Worm (Caenorhabditis elegans) whole organism, young adult: Measurements from ENCODE around the gene W08G11.3.

Experiments used
- B0336.3 ChIP-seq: fragments of 200-800 bp; sonication (Bioruptor generic); IDR thresholded peaks from 2 replicates; pipeline ENCODE4 v1.3.6; 2022; ENCODE audit warnings: missing genetic modification characterization, missing compliant biosample characterization
- C17E4.6 ChIP-seq: fragments of 200-800 bp; sonication (Bioruptor generic); IDR thresholded peaks from 2 replicates; pipeline ENCODE4 v1.3.6; 2022; ENCODE audit warnings: missing genetic modification reagents, missing genetic modification characterization, missing compliant biosample characterization
- D2030.7 ChIP-seq: fragments of 200-800 bp; sonication (Bioruptor generic); IDR thresholded peaks from 2 replicates; pipeline ENCODE4 v1.3.6; 2022; ENCODE audit warnings: missing genetic modification reagents, missing genetic modification characterization, missing compliant biosample characterization
- F37B4.10 ChIP-seq: fragments of 200-800 bp; sonication (Bioruptor generic); IDR thresholded peaks from 2 replicates; pipeline ENCODE4 v1.3.6; 2022; ENCODE audit warnings: missing genetic modification characterization, missing compliant biosample characterization
- F39B2.1 ChIP-seq: fragments of 200-800 bp; sonication (Bioruptor generic); IDR thresholded peaks from 2 replicates; pipeline ENCODE4 v1.3.6; 2022; ENCODE audit warnings: missing genetic modification reagents, missing genetic modification characterization, missing compliant biosample characterization
- F52B5.7 ChIP-seq: sonication (generic microtip); optimal IDR thresholded peaks from 2 replicates; lab custom pipeline; 2016; ENCODE audit warnings: mild to moderate bottlenecking, missing genetic modification characterization, missing compliant biosample characterization
- F55B11.4 ChIP-seq: sonication (generic microtip); optimal IDR thresholded peaks from 2 replicates; lab custom pipeline; 2016; ENCODE audit warnings: missing compliant biosample characterization, missing genetic modification characterization, borderline replicate concordance; ENCODE audit not compliant: insufficient read depth
- K11D2.4 ChIP-seq: fragments of 200-800 bp; sonication (Bioruptor generic); IDR thresholded peaks from 2 replicates; pipeline ENCODE4 v1.3.6; 2022; ENCODE audit warnings: missing genetic modification reagents, missing genetic modification characterization, missing compliant biosample characterization
- ZK185.1 ChIP-seq: sonication (generic microtip); optimal IDR thresholded peaks from 2 replicates; lab custom pipeline; 2016; ENCODE audit warnings: mild to moderate bottlenecking, missing genetic modification characterization, missing compliant biosample characterization; ENCODE audit not compliant: poor library complexity, severe bottlenecking
- aptf-2 ChIP-seq: fragments of 200-800 bp; sonication (Bioruptor generic); conservative IDR thresholded peaks from 2 replicates; pipeline ENCODE4 v1.3.6; 2022; ENCODE audit warnings: missing genetic modification reagents, missing genetic modification characterization, missing compliant biosample characterization
- attf-3 ChIP-seq: fragments of 200-800 bp; sonication (Bioruptor generic); conservative IDR thresholded peaks from 2 replicates; pipeline ENCODE4 v1.3.6; 2022; ENCODE audit warnings: missing genetic modification reagents, missing genetic modification characterization, missing compliant biosample characterization
- attf-5 ChIP-seq: fragments of 200-800 bp; sonication (Bioruptor generic); optimal IDR thresholded peaks from 2 replicates; lab custom pipeline; 2018; ENCODE audit warnings: mild to moderate bottlenecking, missing genetic modification characterization, missing compliant biosample characterization
- cebp-2 ChIP-seq: fragments of 200-800 bp; sonication (Bioruptor generic); IDR thresholded peaks from 2 replicates; pipeline ENCODE4 v1.3.6; 2022; ENCODE audit warnings: missing genetic modification characterization, missing compliant biosample characterization
- ceh-58 ChIP-seq: fragments of 200-800 bp; sonication (Bioruptor generic); IDR thresholded peaks from 2 replicates; pipeline ENCODE4 v1.3.6; 2022; ENCODE audit warnings: missing genetic modification characterization, missing compliant biosample characterization
- die-1 ChIP-seq: sonication (generic microtip); optimal IDR thresholded peaks from 2 replicates; lab custom pipeline; 2016; ENCODE audit warnings: missing genotype, mild to moderate bottlenecking, missing genetic modification characterization, missing compliant biosample characterization
- dox-1 ChIP-seq: fragments of 200-800 bp; sonication (Bioruptor generic); IDR thresholded peaks from 2 replicates; pipeline ENCODE4 v1.3.6; 2022; ENCODE audit warnings: missing genetic modification reagents, missing genetic modification characterization, missing compliant biosample characterization
- dpff-1 ChIP-seq: sonication (generic microtip); optimal IDR thresholded peaks from 2 replicates; lab custom pipeline; 2017; ENCODE audit warnings: mild to moderate bottlenecking, missing genetic modification characterization, missing compliant biosample characterization
- dpl-1 ChIP-seq: fragments of 150-350 bp; optimal IDR thresholded peaks from 2 replicates; lab custom pipeline; 2014; ENCODE audit warnings: missing biosample characterization, missing genetic modification reagents, missing genetic modification characterization
- efl-1 ChIP-seq: fragments of 150-350 bp; optimal IDR thresholded peaks from 2 replicates; lab custom pipeline; 2014; ENCODE audit warnings: missing biosample characterization, missing genetic modification reagents, missing genetic modification characterization
- egl-18 ChIP-seq: fragments of 200-800 bp; sonication (Bioruptor generic); IDR thresholded peaks from 2 replicates; pipeline ENCODE4 v1.3.6; 2022; ENCODE audit warnings: missing genetic modification reagents, missing genetic modification characterization, missing compliant biosample characterization
- gei-17 ChIP-seq: fragments of 200-800 bp; sonication (Bioruptor generic); optimal IDR thresholded peaks from 2 replicates; lab custom pipeline; 2018; ENCODE audit warnings: mild to moderate bottlenecking, missing genetic modification characterization, missing compliant biosample characterization
- hmg-20 ChIP-seq: fragments of 200-800 bp; sonication (Bioruptor generic); IDR thresholded peaks from 2 replicates; pipeline ENCODE4 v1.3.6; 2022; ENCODE audit warnings: missing genetic modification reagents, missing genetic modification characterization, missing compliant biosample characterization
- hrde-1 ChIP-seq: sonication (generic microtip); optimal IDR thresholded peaks from 2 replicates; lab custom pipeline; 2016; ENCODE audit warnings: missing genetic modification characterization, mild to moderate bottlenecking, missing compliant biosample characterization, moderate library complexity, missing genotype, missing genetic modification reagents, borderline replicate concordance
- lag-1 ChIP-seq: fragments of 200-800 bp; sonication (Bioruptor generic); IDR thresholded peaks from 2 replicates; pipeline ENCODE4 v1.3.6; 2022; ENCODE audit warnings: missing genetic modification reagents, missing genetic modification characterization, missing compliant biosample characterization
- let-526 ChIP-seq: fragments of 200-800 bp; sonication (Bioruptor generic); IDR thresholded peaks from 2 replicates; pipeline ENCODE4 v1.3.6; 2022; ENCODE audit warnings: missing genetic modification reagents, missing genetic modification characterization, missing compliant biosample characterization
- lin-35 ChIP-seq, 3 experiments: fragments of 150-350 bp in 2 of 3; sonication (generic microtip) in 1 of 3; optimal IDR thresholded peaks; 2 replicates each; lab custom pipeline; 2014 to 2018; ENCODE audit warnings: missing biosample characterization in 3 of 3, missing genetic modification characterization in 3 of 3, missing genetic modification reagents in 3 of 3
- lin-40 ChIP-seq: sonication (generic microtip); optimal IDR thresholded peaks from 2 replicates; lab custom pipeline; 2016; ENCODE audit warnings: missing genetic modification characterization, mild to moderate bottlenecking, missing compliant biosample characterization, missing genotype, missing genetic modification reagents
- lin-54 ChIP-seq: fragments of 200-800 bp; sonication (Bioruptor generic); optimal IDR thresholded peaks from 2 replicates; lab custom pipeline; 2018; ENCODE audit warnings: mild to moderate bottlenecking, missing genetic modification characterization, missing compliant biosample characterization
- lsl-1 ChIP-seq: fragments of 200-800 bp; sonication (Bioruptor generic); optimal IDR thresholded peaks from 2 replicates; lab custom pipeline; 2018; ENCODE audit warnings: mild to moderate bottlenecking, missing genetic modification characterization, moderate library complexity, missing compliant biosample characterization
- madf-3 ChIP-seq: fragments of 200-800 bp; sonication (Bioruptor generic); IDR thresholded peaks from 2 replicates; pipeline ENCODE4 v1.3.6; 2022; ENCODE audit warnings: missing genetic modification reagents, missing genetic modification characterization, missing compliant biosample characterization
- madf-8 ChIP-seq: fragments of 200-800 bp; sonication (Bioruptor generic); conservative IDR thresholded peaks from 2 replicates; pipeline ENCODE4 v1.3.6; 2022; ENCODE audit warnings: missing genetic modification reagents, missing genetic modification characterization, missing compliant biosample characterization
- nhr-179 ChIP-seq: sonication (generic microtip); optimal IDR thresholded peaks from 2 replicates; lab custom pipeline; 2016; ENCODE audit warnings: mild to moderate bottlenecking, missing genetic modification characterization, missing compliant biosample characterization
- nhr-90 ChIP-seq: sonication (generic microtip); optimal IDR thresholded peaks from 2 replicates; lab custom pipeline; 2016; ENCODE audit warnings: missing genotype, mild to moderate bottlenecking, missing genetic modification characterization, missing compliant biosample characterization
- pbrm-1 ChIP-seq: fragments of 200-800 bp; sonication (Bioruptor generic); IDR thresholded peaks from 2 replicates; pipeline ENCODE4 v1.3.6; 2022; ENCODE audit warnings: missing genetic modification reagents, missing genetic modification characterization, missing compliant biosample characterization
- rec-8 ChIP-seq, 2 experiments: sonication (generic microtip); optimal IDR thresholded peaks; 2 replicates each; lab custom pipeline; 2016; ENCODE audit warnings: mild to moderate bottlenecking in 2 of 2, missing genetic modification characterization in 2 of 2, missing genetic modification reagents in 2 of 2, missing genotype in 2 of 2, missing biosample characterization in 1 of 2, missing compliant biosample characterization in 1 of 2, moderate library complexity in 1 of 2
- snpc-1.1 ChIP-seq: sonication (generic microtip); optimal IDR thresholded peaks from 2 replicates; lab custom pipeline; 2017; ENCODE audit warnings: missing genetic modification characterization, mild to moderate bottlenecking, missing compliant biosample characterization, antibody characterized with exemption, moderate library complexity, missing genotype, missing genetic modification reagents; ENCODE audit not compliant: insufficient read depth
- snpc-1.3 ChIP-seq: sonication (generic microtip); optimal IDR thresholded peaks from 2 replicates; lab custom pipeline; 2017; ENCODE audit warnings: missing genetic modification characterization, mild to moderate bottlenecking, missing compliant biosample characterization, antibody characterized with exemption, moderate library complexity, missing genotype, missing genetic modification reagents; ENCODE audit not compliant: insufficient read depth
- snpc-3.4 ChIP-seq: sonication (generic microtip); optimal IDR thresholded peaks from 2 replicates; lab custom pipeline; 2017; ENCODE audit warnings: missing genetic modification characterization, mild to moderate bottlenecking, missing compliant biosample characterization, antibody characterized with exemption, moderate library complexity, missing genotype, missing genetic modification reagents
- somi-1 ChIP-seq: fragments of 200-800 bp; sonication (Bioruptor generic); optimal IDR thresholded peaks from 2 replicates; lab custom pipeline; 2018; ENCODE audit warnings: mild to moderate bottlenecking, missing genetic modification characterization, missing compliant biosample characterization
- sptf-2 ChIP-seq: fragments of 200-800 bp; sonication (Bioruptor generic); optimal IDR thresholded peaks from 2 replicates; lab custom pipeline; 2018; ENCODE audit warnings: mild to moderate bottlenecking, missing genetic modification characterization, missing compliant biosample characterization
- tbp1 ChIP-seq: fragments of 200-800 bp; sonication (Bioruptor generic); optimal IDR thresholded peaks from 2 replicates; lab custom pipeline; 2018; ENCODE audit warnings: mild to moderate bottlenecking, missing genetic modification characterization, missing compliant biosample characterization
- tbx-9 ChIP-seq: sonication (generic microtip); optimal IDR thresholded peaks from 2 replicates; lab custom pipeline; 2016; ENCODE audit warnings: borderline replicate concordance, missing genetic modification characterization, inconsistent platforms, missing compliant biosample characterization
- tlf-1 ChIP-seq: fragments of 200-800 bp; sonication (Bioruptor generic); optimal IDR thresholded peaks from 2 replicates; lab custom pipeline; 2018; ENCODE audit warnings: mild to moderate bottlenecking, missing genetic modification characterization, missing compliant biosample characterization
- ztf-18 ChIP-seq: sonication (generic microtip); optimal IDR thresholded peaks from 2 replicates; lab custom pipeline; 2016; ENCODE audit warnings: missing genotype, mild to moderate bottlenecking, missing genetic modification characterization, missing compliant biosample characterization
- ztf-25 ChIP-seq: fragments of 200-800 bp; sonication (Bioruptor generic); IDR thresholded peaks from 2 replicates; pipeline ENCODE4 v1.3.6; 2022; ENCODE audit warnings: missing genetic modification reagents, missing genetic modification characterization, missing compliant biosample characterization
- ztf-26 ChIP-seq: sonication (generic microtip); optimal IDR thresholded peaks from 2 replicates; lab custom pipeline; 2017; ENCODE audit warnings: missing genetic modification characterization, missing compliant biosample characterization
- ztf-28 ChIP-seq: fragments of 200-800 bp; sonication (Bioruptor generic); IDR thresholded peaks from 2 replicates; pipeline ENCODE4 v1.3.6; 2022; ENCODE audit warnings: missing genetic modification reagents, missing genetic modification characterization, missing compliant biosample characterization

Gene W08G11.3

DNA sequence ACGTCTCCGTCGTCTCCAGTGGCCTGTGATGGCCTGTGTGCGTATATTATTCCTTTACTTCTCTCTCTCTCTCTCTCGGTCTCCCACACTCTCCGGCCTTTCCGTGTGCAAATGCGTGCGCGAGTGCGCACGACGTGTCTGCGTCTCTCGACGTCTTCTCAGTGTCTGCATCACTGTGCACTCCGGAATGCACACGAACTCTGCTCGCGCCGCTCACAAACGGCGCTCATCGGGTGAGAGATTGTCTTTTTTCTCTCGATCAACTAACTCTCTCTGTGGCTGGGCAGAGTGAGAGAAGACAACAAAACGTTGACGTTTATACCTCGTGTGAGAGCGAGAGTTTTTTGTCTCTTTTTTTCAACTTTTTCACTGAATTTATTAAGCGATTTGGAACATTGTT lies 11.5 kb upstream of the W08G11.3 start (continued):
- TF ChIP-seq hrde-1 (tag; lab: Kevin White, UChicago) (no peak), die-1 (peak; percentile 53), dpff-1 (no peak), nhr-179 (tag; lab: Kevin White, UChicago) (no peak), pbrm-1 (GFP tag; lab: Robert Waterston, UW) (peak; percentile 77), rec-8 (tag; optimal IDR thresholded peaks at IDR 0.05; lab: Kevin White, UChicago) (no peak), nhr-90 (peak; percentile 63), lin-40 (tag; lab: Kevin White, UChicago) (peak; percentile 90), tbp1 (peak; percentile 66), lin-35 (GFP tag; optimal IDR thresholded peaks at IDR 0.05; lab: Kevin White, UChicago) (peak in 1 of 3 experiments; percentile 64), tbx-9 (tag; lab: Kevin White, UChicago) (no peak), hmg-20 (GFP tag; lab: Robert Waterston, UW) (peak; percentile 43; the same call in 1 of the 2 replicates), B0336.3 (GFP tag; lab: Robert Waterston, UW) (peak; percentile 95), sptf-2 (GFP tag; lab: Kevin White, UChicago) (peak; percentile 41), F52B5.7 (tag; lab: Kevin White, UChicago) (peak; percentile 80), egl-18 (no peak), dox-1 (peak; percentile 94), snpc-1.1 (no peak), cebp-2 (no peak), ztf-28 (GFP tag; lab: Robert Waterston, UW) (no peak), aptf-2 (GFP tag; lab: Robert Waterston, UW) (no peak), D2030.7 (no peak), ztf-25 (GFP tag; lab: Robert Waterston, UW) (no peak), K11D2.4 (peak; percentile 88), lag-1 (GFP tag; lab: Robert Waterston, UW) (no peak), gei-17 (GFP tag; lab: Kevin White, UChicago) (peak; percentile 77), ceh-58 (GFP tag; lab: Robert Waterston, UW) (no peak), F39B2.1 (GFP tag; lab: Robert Waterston, UW) (no peak), efl-1 (GFP tag; lab: Kevin White, UChicago) (no peak), ztf-26 (tag; lab: Kevin White, UChicago) (peak; percentile 81), tlf-1 (GFP tag; lab: Kevin White, UChicago) (peak; percentile 78), lsl-1 (GFP tag; lab: Kevin White, UChicago) (no peak), madf-3 (GFP tag; lab: Robert Waterston, UW) (0 out of 2 replicates have a peak, but pooled peaks have one; percentile 23), C17E4.6 (GFP tag; lab: Robert Waterston, UW) (peak; percentile 61; the same call in 1 of the 2 replicates), somi-1 (GFP tag; lab: Kevin White, UChicago) (peak; percentile 91), attf-5 (GFP tag; lab: Kevin White, UChicago) (peak; percentile 97), F37B4.10 (GFP tag; lab: Robert Waterston, UW) (no peak), snpc-1.3 (tag; lab: Kevin White, UChicago) (no peak), attf-3 (GFP tag; lab: Robert Waterston, UW) (peak; percentile 45; the same call in 1 of the 2 replicates), F55B11.4 (tag; lab: Kevin White, UChicago) (no peak), lin-54 (GFP tag; lab: Kevin White, UChicago) (peak; percentile 72), madf-8 (GFP tag; lab: Robert Waterston, UW) (no peak), let-526 (GFP tag; lab: Robert Waterston, UW) (0 out of 2 replicates have a peak, but pooled peaks have one; percentile 37), ztf-18 (tag; lab: Kevin White, UChicago) (peak; percentile 47), snpc-3.4 (no peak), dpl-1 (GFP tag; lab: Kevin White, UChicago) (no peak), ZK185.1 (tag; lab: Kevin White, UChicago) (peak; percentile 60)
